Fruit fly (Drosophila melanogaster) whole organism, embryonic: Measurements from ENCODE around the gene udt.
A peak's percentile ranks its signal among the peaks of the same experiment; 100 is the strongest.

Source experiments
- Atf6 ChIP-seq: fragments of 200-800 bp; sonication (Bioruptor generic); IDR thresholded peaks from 2 replicates; pipeline ENCODE4 v1.3.6; 2022; ENCODE audit warnings: missing biosample characterization, missing genetic modification characterization
- Bteb2 ChIP-seq: fragments of 200-800 bp; sonication (Bioruptor generic); optimal IDR thresholded peaks from 2 replicates; lab custom pipeline; 2016; ENCODE audit warnings: missing biosample characterization, missing genetic modification characterization
- CG10431 ChIP-seq: fragments of 200-800 bp; sonication (Bioruptor generic); optimal IDR thresholded peaks from 3 replicates; lab custom pipeline; 2018; ENCODE audit warnings: missing biosample characterization, mild to moderate bottlenecking, missing genetic modification characterization
- CG11695 ChIP-seq: fragments of 200-800 bp; sonication (Bioruptor generic); IDR thresholded peaks from 3 replicates; pipeline ENCODE4 v1.3.6; 2022; ENCODE audit warnings: missing biosample characterization, missing genetic modification characterization
- CG13296 ChIP-seq: fragments of 200-800 bp; sonication (Bioruptor generic); optimal IDR thresholded peaks from 3 replicates; lab custom pipeline; 2018; ENCODE audit warnings: missing biosample characterization, mild to moderate bottlenecking, missing genetic modification characterization
- CG16813 ChIP-seq: fragments of 200-800 bp; sonication (Bioruptor generic); IDR thresholded peaks from 3 replicates; pipeline ENCODE4 v1.3.6; 2022; ENCODE audit warnings: missing biosample characterization, missing genetic modification characterization; ENCODE audit not compliant: partially characterized antibody
- CG17359 ChIP-seq: fragments of 200-800 bp; sonication (Bioruptor generic); optimal IDR thresholded peaks from 3 replicates; lab custom pipeline; 2018; ENCODE audit warnings: missing biosample characterization, mild to moderate bottlenecking, missing genetic modification characterization, moderate library complexity
- CG17612 ChIP-seq: fragments of 200-800 bp; sonication (Bioruptor generic); IDR thresholded peaks from 2 replicates; pipeline ENCODE4 v1.3.6; 2022; ENCODE audit warnings: missing biosample characterization, missing genetic modification characterization
- CG2116 ChIP-seq: fragments of 200-800 bp; sonication (Bioruptor generic); optimal IDR thresholded peaks from 3 replicates; lab custom pipeline; 2018; ENCODE audit warnings: missing biosample characterization, mild to moderate bottlenecking, missing genetic modification characterization
- CG2120 ChIP-seq: fragments of 200-800 bp; sonication (Bioruptor generic); optimal IDR thresholded peaks from 3 replicates; lab custom pipeline; 2016; ENCODE audit warnings: missing biosample characterization, missing genetic modification characterization
- CG31365 ChIP-seq: fragments of 200-800 bp; sonication (Bioruptor generic); optimal IDR thresholded peaks from 2 replicates; lab custom pipeline; 2018; ENCODE audit warnings: missing biosample characterization, mild to moderate bottlenecking, missing genetic modification characterization
- CG31388 ChIP-seq: fragments of 200-800 bp; sonication (Bioruptor generic); optimal IDR thresholded peaks from 2 replicates; lab custom pipeline; 2016; ENCODE audit warnings: missing biosample characterization, missing genetic modification characterization
- CG32532 ChIP-seq: fragments of 200-800 bp; sonication (Bioruptor generic); IDR thresholded peaks from 2 replicates; pipeline ENCODE4 v1.3.6; 2022; ENCODE audit warnings: missing biosample characterization, missing genetic modification characterization
- CG34224 ChIP-seq: fragments of 200-800 bp; sonication (Bioruptor generic); IDR thresholded peaks from 3 replicates; pipeline ENCODE4 v1.3.6; 2022; ENCODE audit warnings: missing biosample characterization, missing genetic modification characterization; ENCODE audit not compliant: partially characterized antibody
- CG3995 ChIP-seq: fragments of 200-800 bp; sonication (Bioruptor generic); optimal IDR thresholded peaks from 3 replicates; lab custom pipeline; 2016; ENCODE audit warnings: missing biosample characterization, missing genetic modification characterization
- CG4360 ChIP-seq: fragments of 200-800 bp; sonication (Bioruptor generic); IDR thresholded peaks from 2 replicates; pipeline ENCODE4 v1.3.6; 2022; ENCODE audit warnings: missing biosample characterization, missing genetic modification characterization
- CG7786 ChIP-seq: fragments of 200-800 bp; sonication (Bioruptor generic); optimal IDR thresholded peaks from 2 replicates; lab custom pipeline; 2016; ENCODE audit warnings: missing biosample characterization, missing genetic modification characterization
- CG7963 ChIP-seq: fragments of 200-800 bp; sonication (Bioruptor generic); IDR thresholded peaks from 3 replicates; pipeline ENCODE4 v1.3.6; 2022; ENCODE audit warnings: missing biosample characterization, missing genetic modification characterization; ENCODE audit not compliant: partially characterized antibody
- CG7987 ChIP-seq: fragments of 200-800 bp; sonication (Bioruptor generic); optimal IDR thresholded peaks from 2 replicates; lab custom pipeline; 2018; ENCODE audit warnings: missing biosample characterization, mild to moderate bottlenecking, missing genetic modification characterization, moderate library complexity
- CG9727 ChIP-seq: fragments of 200-800 bp; sonication (Bioruptor generic); optimal IDR thresholded peaks from 3 replicates; lab custom pipeline; 2017; ENCODE audit warnings: missing biosample characterization, mild to moderate bottlenecking, missing genetic modification characterization
- Dp ChIP-seq: fragments of 200-800 bp; sonication (Bioruptor generic); optimal IDR thresholded peaks from 2 replicates; lab custom pipeline; 2018; ENCODE audit warnings: missing biosample characterization, mild to moderate bottlenecking, missing genetic modification characterization, moderate library complexity
- Elba2 ChIP-seq: fragments of 200-800 bp; sonication (Bioruptor generic); optimal IDR thresholded peaks from 3 replicates; lab custom pipeline; 2016; ENCODE audit warnings: missing biosample characterization, missing genetic modification characterization
- Ets65A ChIP-seq: fragments of 200-800 bp; sonication (Bioruptor generic); peaks from one replicate; lab custom pipeline; 2016; ENCODE audit warnings: missing biosample characterization, missing genetic modification characterization
- NC2β ChIP-seq: fragments of 200-800 bp; sonication (Bioruptor generic); optimal IDR thresholded peaks from 2 replicates; lab custom pipeline; 2016; ENCODE audit warnings: missing biosample characterization, missing genetic modification characterization
- Sry-δ ChIP-seq: fragments of 200-800 bp; sonication (Bioruptor generic); optimal IDR thresholded peaks from 2 replicates; lab custom pipeline; 2016; ENCODE audit warnings: missing biosample characterization, missing genetic modification characterization
- Vsx1 ChIP-seq: fragments of 200-800 bp; sonication (Bioruptor generic); optimal IDR thresholded peaks from 2 replicates; lab custom pipeline; 2017; ENCODE audit warnings: missing biosample characterization, mild to moderate bottlenecking, missing genetic modification characterization, missing genetic modification reagents
- amos ChIP-seq: fragments of 200-800 bp; sonication (Bioruptor generic); IDR thresholded peaks from 2 replicates; pipeline ENCODE4 v1.3.6; 2022; ENCODE audit warnings: missing biosample characterization, missing genetic modification characterization; ENCODE audit not compliant: partially characterized antibody
- ash1 ChIP-seq: fragments of 200-800 bp; sonication (Bioruptor generic); optimal IDR thresholded peaks from 2 replicates; lab custom pipeline; 2018; ENCODE audit warnings: missing biosample characterization, mild to moderate bottlenecking, missing genetic modification characterization
- btn ChIP-seq: fragments of 200-800 bp; sonication (Bioruptor generic); optimal IDR thresholded peaks from 2 replicates; lab custom pipeline; 2016; ENCODE audit warnings: missing biosample characterization, missing genetic modification characterization
- crp ChIP-seq, 2 experiments: fragments of 200-800 bp; sonication (Bioruptor generic); optimal IDR thresholded peaks; 2 replicates in 1 of 2; 3 replicates in 1 of 2; lab custom pipeline; 2017; ENCODE audit warnings: missing biosample characterization in 2 of 2, missing genetic modification characterization in 2 of 2, mild to moderate bottlenecking in 1 of 2, moderate library complexity in 1 of 2
- dati ChIP-seq: fragments of 200-800 bp; sonication (Bioruptor generic); IDR thresholded peaks from 2 replicates; pipeline ENCODE4 v1.3.6; 2022; ENCODE audit warnings: missing biosample characterization, missing genetic modification characterization
- dpn ChIP-seq, 2 experiments: fragments of 200-800 bp; sonication (Bioruptor generic); optimal IDR thresholded peaks; 3 replicates each; lab custom pipeline; 2016; ENCODE audit warnings: missing biosample characterization in 2 of 2, missing genetic modification characterization in 2 of 2
- dysf ChIP-seq: fragments of 200-800 bp; sonication (Bioruptor generic); IDR thresholded peaks from 3 replicates; pipeline ENCODE4 v1.3.6; 2022; ENCODE audit warnings: missing biosample characterization, missing genetic modification characterization
- gem ChIP-seq: fragments of 200-800 bp; sonication (Bioruptor generic); optimal IDR thresholded peaks from 2 replicates; lab custom pipeline; 2019; ENCODE audit warnings: missing biosample characterization, mild to moderate bottlenecking, missing genetic modification characterization, moderate library complexity
- insv ChIP-seq, 2 experiments: fragments of 200-800 bp; sonication (Bioruptor generic); optimal IDR thresholded peaks; 3 replicates each; lab custom pipeline; 2016 to 2018; ENCODE audit warnings: missing biosample characterization in 2 of 2, missing genetic modification characterization in 2 of 2
- kay ChIP-seq: fragments of 200-800 bp; sonication (Bioruptor generic); optimal IDR thresholded peaks from 2 replicates; lab custom pipeline; 2016; ENCODE audit warnings: missing biosample characterization, missing genetic modification characterization
- lilli ChIP-seq: fragments of 200-800 bp; sonication (Bioruptor generic); optimal IDR thresholded peaks from 3 replicates; lab custom pipeline; 2016; ENCODE audit warnings: missing biosample characterization, missing genetic modification characterization
- lov ChIP-seq, 2 experiments: fragments of 200-800 bp in 1 of 2; fragments of >200 bp in 1 of 2; sonication (Bioruptor generic) in 1 of 2; IDR thresholded peaks in 1 of 2; optimal IDR thresholded peaks in 1 of 2; 2 replicates in 1 of 2; 3 replicates in 1 of 2; pipeline versions ENCODE4 v1.3.6 to Lab custom; 2017 to 2022; ENCODE audit warnings: missing biosample characterization in 1 of 2, missing genetic modification characterization in 1 of 2
- nerfin-2 ChIP-seq: fragments of 200-800 bp; sonication (Bioruptor generic); IDR thresholded peaks from 2 replicates; pipeline ENCODE4 v1.3.6; 2022; ENCODE audit warnings: missing biosample characterization, missing genetic modification characterization; ENCODE audit not compliant: partially characterized antibody
- odd ChIP-seq: fragments of 200-800 bp; sonication (Bioruptor generic); optimal IDR thresholded peaks from 2 replicates; lab custom pipeline; 2017; ENCODE audit warnings: missing biosample characterization, mild to moderate bottlenecking, missing genetic modification characterization
- peb ChIP-seq: fragments of 200-800 bp; sonication (Bioruptor generic); IDR thresholded peaks from 2 replicates; pipeline ENCODE4 v1.3.6; 2022; ENCODE audit warnings: missing biosample characterization, missing genetic modification characterization
- pnt ChIP-seq: fragments of 200-800 bp; sonication (Bioruptor generic); optimal IDR thresholded peaks from 3 replicates; lab custom pipeline; 2016; ENCODE audit warnings: missing biosample characterization, missing genetic modification characterization
- psq ChIP-seq: fragments of 200-800 bp; sonication (Bioruptor generic); optimal IDR thresholded peaks from 2 replicates; lab custom pipeline; 2017; ENCODE audit warnings: missing biosample characterization, missing genetic modification characterization
- pum ChIP-seq: fragments of 200-800 bp; sonication (Bioruptor generic); optimal IDR thresholded peaks from 2 replicates; lab custom pipeline; 2016; ENCODE audit warnings: missing biosample characterization, missing genetic modification characterization
- row ChIP-seq: fragments of 200-800 bp; sonication (Bioruptor generic); IDR thresholded peaks from 3 replicates; pipeline ENCODE4 v1.3.6; 2022; ENCODE audit warnings: missing biosample characterization, missing genetic modification characterization
- sd ChIP-seq: fragments of 200-800 bp; sonication (Bioruptor generic); optimal IDR thresholded peaks from 3 replicates; lab custom pipeline; 2018; ENCODE audit warnings: missing biosample characterization, mild to moderate bottlenecking, missing genetic modification characterization, moderate library complexity
- sug ChIP-seq: fragments of 200-800 bp; optimal IDR thresholded peaks from 2 replicates; lab custom pipeline; 2019; ENCODE audit warnings: missing biosample characterization, mild to moderate bottlenecking, missing genetic modification characterization, moderate library complexity
- tgo ChIP-seq: fragments of 200-800 bp; sonication (Bioruptor generic); IDR thresholded peaks from 3 replicates; pipeline ENCODE4 v1.3.6; 2022; ENCODE audit warnings: missing biosample characterization, missing genetic modification characterization
- yki ChIP-seq: fragments of >200 bp; optimal IDR thresholded peaks from 3 replicates; lab custom pipeline; 2018
- zen ChIP-seq: fragments of 200-800 bp; sonication (Bioruptor generic); optimal IDR thresholded peaks from 3 replicates; lab custom pipeline; 2018; ENCODE audit warnings: missing biosample characterization, mild to moderate bottlenecking, missing genetic modification characterization, moderate library complexity

udt gene

dm6 chr3R:23763622-23764273, 685 bp upstream of the udt start, which contains the start of gene Lsd-1 (continued):
- no peak for TF ChIP-seq ash1
- TF ChIP-seq odd (GFP tag; lab: Kevin White, UChicago), result no peak
- TF ChIP-seq pum, result no peak
- TF ChIP-seq dpn (GFP tag; optimal IDR thresholded peaks at IDR 0.05; lab: Kevin White, UChicago), result no peak
- TF ChIP-seq kay, result no peak
- TF ChIP-seq sd (tag; lab: Kevin White, UChicago), result peak; percentile 43
- no peak for TF ChIP-seq CG10431 (GFP tag; lab: Kevin White, UChicago)
- no peak for TF ChIP-seq peb (GFP tag; lab: Robert Waterston, UW)
- TF ChIP-seq CG7786 (GFP tag; lab: Kevin White, UChicago), result no peak
- no peak for TF ChIP-seq CG17612
- TF ChIP-seq Dp, result no peak
- TF ChIP-seq sug, result peak; percentile 61
- TF ChIP-seq CG11695, result no peak
- no peak for TF ChIP-seq CG31388 (GFP tag; lab: Kevin White, UChicago)
- no peak for TF ChIP-seq insv (GFP tag; optimal IDR thresholded peaks at IDR 0.05; lab: Kevin White, UChicago)
- TF ChIP-seq CG34224 (GFP tag; lab: Robert Waterston, UW), result no peak
- TF ChIP-seq CG4360 (GFP tag; lab: Robert Waterston, UW), result no peak
- TF ChIP-seq Atf6 (GFP tag; lab: Robert Waterston, UW), result no peak
- TF ChIP-seq dati (GFP tag; lab: Robert Waterston, UW), result no peak
- TF ChIP-seq btn, result no peak
- no peak for TF ChIP-seq nerfin-2
- peak; percentile 50 for TF ChIP-seq CG7987 (GFP tag; lab: Kevin White, UChicago)
- TF ChIP-seq Bteb2 (GFP tag; lab: Kevin White, UChicago), result no peak
- TF ChIP-seq lov (optimal IDR thresholded peaks at IDR 0.05; lab: Kevin White, UChicago), result no peak
- no peak for TF ChIP-seq lov (GFP tag; IDR thresholded peaks at IDR 0.05; lab: Robert Waterston, UW)
- no peak for TF ChIP-seq Vsx1 (GFP tag; lab: Kevin White, UChicago)
- no peak for TF ChIP-seq CG9727 (GFP tag; lab: Kevin White, UChicago)
- TF ChIP-seq yki (lab: Kevin White, UChicago), result no peak
- peak; percentile 7 for TF ChIP-seq gem (tag; lab: Kevin White, UChicago)
- TF ChIP-seq pnt (GFP tag; lab: Kevin White, UChicago), result no peak
- no peak for TF ChIP-seq dysf
- TF ChIP-seq tgo, result no peak
- TF ChIP-seq CG16813 (GFP tag; lab: Robert Waterston, UW), result no peak
- no peak for TF ChIP-seq lilli (GFP tag; lab: Kevin White, UChicago)
- no peak for TF ChIP-seq CG31365 (tag; lab: Kevin White, UChicago)
- no peak for TF ChIP-seq row

DNA sequence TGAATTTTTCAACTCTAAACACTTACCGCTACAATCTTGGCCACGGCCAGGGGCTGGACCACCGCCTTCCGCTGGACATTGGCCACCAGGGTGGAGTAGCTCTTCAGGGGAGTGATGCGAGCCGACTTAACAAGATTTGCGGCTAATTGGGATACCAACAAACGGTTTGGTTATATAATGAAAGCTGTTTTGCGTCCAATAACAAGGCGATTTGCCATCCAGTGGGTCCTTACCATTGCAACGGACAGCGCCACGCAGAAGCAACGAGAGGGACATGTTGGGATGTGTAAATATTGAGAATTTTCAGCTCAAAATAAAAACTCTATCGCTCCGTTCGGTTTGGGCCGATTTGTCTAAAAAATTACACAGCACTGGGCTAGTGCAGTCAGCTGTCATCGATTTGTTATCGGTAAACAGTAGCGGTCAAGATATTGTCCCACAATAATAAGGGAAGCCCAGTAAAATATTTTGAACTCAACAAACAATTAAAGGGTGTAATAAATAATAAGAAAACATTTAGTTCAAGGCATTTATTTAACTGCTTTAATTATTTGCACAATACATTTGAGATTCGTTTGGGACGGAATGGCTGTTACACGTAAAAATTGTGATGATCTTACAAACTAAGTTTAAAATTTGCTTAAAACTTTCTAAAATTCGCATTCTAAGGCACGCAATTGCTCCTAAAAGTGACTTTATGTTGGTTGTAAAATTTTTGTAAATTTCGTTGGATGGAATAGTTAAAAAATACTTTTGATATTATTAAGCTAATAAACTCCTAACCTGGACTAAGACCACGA, 2.6 kb downstream of the udt start, which contains the start of gene SdhD:
TSS of gene SdhD (minus strand) at position 382 of the 800 bp plus-strand sequence.
- TF ChIP-seq CG2116 (GFP tag; lab: Kevin White, UChicago), result peak; percentile 21
- TF ChIP-seq Ets65A (GFP tag; lab: Kevin White, UChicago), result peak; percentile 74
- peak; percentile 61 for TF ChIP-seq CG2120
- TF ChIP-seq NC2β (GFP tag; lab: Kevin White, UChicago), result peak; percentile 29
- peak; percentile 17 for TF ChIP-seq CG17359 (tag; lab: Kevin White, UChicago)
- peak; percentile 5 for TF ChIP-seq zen (tag; lab: Kevin White, UChicago)
- 0 out of 3 replicates have a peak, but pooled peaks have one; percentile 54 for TF ChIP-seq CG7963 (GFP tag; lab: Robert Waterston, UW)
- peak; percentile 15 for TF ChIP-seq CG13296 (GFP tag; lab: Kevin White, UChicago)
- TF ChIP-seq Elba2, result peak; percentile 34
- TF ChIP-seq amos, result peak; percentile 58; the same call in 1 of the 2 replicates
- TF ChIP-seq psq (GFP tag; lab: Kevin White, UChicago), result no peak
- peak; percentile 21; the same call in 1 of the 2 replicates for TF ChIP-seq CG32532 (GFP tag; lab: Robert Waterston, UW)
- peak; percentile 31 for TF ChIP-seq CG3995 (GFP tag; lab: Kevin White, UChicago)
- TF ChIP-seq crp (GFP tag; optimal IDR thresholded peaks at IDR 0.05; lab: Kevin White, UChicago), result peak in 1 of 2 experiments; percentile 75
- peak; percentile 48 for TF ChIP-seq Sry-δ
